Fruit fly (Drosophila melanogaster): ENCODE data around the gene mldr.

mldr gene

dm6 chrX:6339970-6340548 is 49.0 kb downstream of the mldr start:
- TF ChIP-seq psq (optimal IDR thresholded peaks at IDR 0.05) (no peak), insv (optimal IDR thresholded peaks at IDR 0.05) (no peak), Sin3A (optimal IDR thresholded peaks at IDR 0.05) (no peak), h (optimal IDR thresholded peaks at IDR 0.05) (no peak), Myc (optimal IDR thresholded peaks at IDR 0.05) (no peak), ttk (optimal IDR thresholded peaks at IDR 0.05) (no peak)

- TF ChIP-seq Sin3A (optimal IDR thresholded peaks at IDR 0.05): no peak
- TF ChIP-seq ttk (optimal IDR thresholded peaks at IDR 0.05): no peak
- TF ChIP-seq psq (optimal IDR thresholded peaks at IDR 0.05): no peak
- no peak for TF ChIP-seq insv (optimal IDR thresholded peaks at IDR 0.05)
- no peak for TF ChIP-seq h (optimal IDR thresholded peaks at IDR 0.05)
- TF ChIP-seq Myc (optimal IDR thresholded peaks at IDR 0.05): no peak
Observed at dm6 chrX:6340593-6341068, 49.5 kb downstream of the mldr start.

DNA sequence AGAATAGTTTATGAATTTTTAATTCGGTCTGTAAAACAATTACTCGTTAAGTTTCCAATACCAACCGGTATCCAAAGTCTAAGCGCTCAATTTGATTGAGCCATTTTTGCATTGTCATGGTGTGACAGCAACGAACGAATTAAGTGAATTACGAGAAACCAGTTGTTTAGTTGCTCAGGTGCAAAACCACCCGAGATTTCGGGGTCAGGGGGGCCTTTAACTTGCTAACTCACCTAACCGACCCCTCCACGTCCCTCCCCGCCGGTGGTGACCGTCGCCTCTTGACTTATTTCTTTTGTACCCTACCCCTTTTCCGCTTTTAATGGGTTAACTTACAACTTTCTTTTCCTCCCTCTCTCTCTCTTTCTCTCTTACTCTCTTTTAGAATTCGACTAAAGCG is 50.6 kb downstream of the mldr start:
- TF ChIP-seq Myc (optimal IDR thresholded peaks at IDR 0.05): no peak
- TF ChIP-seq ttk (optimal IDR thresholded peaks at IDR 0.05): no peak
- TF ChIP-seq h (optimal IDR thresholded peaks at IDR 0.05): no peak
- no peak for TF ChIP-seq psq (optimal IDR thresholded peaks at IDR 0.05)
- TF ChIP-seq Sin3A (optimal IDR thresholded peaks at IDR 0.05): no peak

DNA sequence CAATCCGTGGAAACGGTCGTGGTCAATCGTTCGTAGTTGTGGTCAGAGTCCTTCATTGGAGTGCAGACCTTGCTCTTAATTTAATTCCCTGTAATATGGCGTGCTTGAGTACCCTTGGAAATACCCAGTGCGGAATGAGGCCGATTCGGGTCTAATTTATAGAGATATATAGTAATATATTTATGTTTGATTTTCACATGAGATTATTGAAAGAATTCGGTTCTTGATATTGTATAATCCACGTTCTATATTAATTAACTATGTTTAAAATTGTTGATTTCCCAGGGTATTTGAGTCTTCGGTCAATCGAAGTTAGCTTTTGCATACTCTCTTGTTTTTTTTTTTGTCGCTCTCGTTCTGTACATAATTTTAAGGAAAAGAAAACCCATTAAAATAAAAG is 52.2 kb downstream of the mldr start:
- TF ChIP-seq Myc (optimal IDR thresholded peaks at IDR 0.05) (no peak), Sin3A (optimal IDR thresholded peaks at IDR 0.05) (no peak), insv (optimal IDR thresholded peaks at IDR 0.05) (no peak), h (optimal IDR thresholded peaks at IDR 0.05) (no peak), ttk (optimal IDR thresholded peaks at IDR 0.05) (no peak), psq (optimal IDR thresholded peaks at IDR 0.05) (no peak)

Data from Kc167 (cell line).